Worm (Caenorhabditis elegans): ENCODE data around the gene fbxa-224.

ce11 chrII:7570820-7571219, 22.9 kb upstream of the fbxa-224 start:
- TF ChIP-seq him-1 (tag; optimal IDR thresholded peaks at IDR 0.05) (no peak), W03F9.2 (tag; optimal IDR thresholded peaks at IDR 0.05) (no peak)

Data from whole organism, L4/young adult.